Worm (Caenorhabditis elegans) whole organism, mixed stage, embryonic: ENCODE data around the gene W01C8.1.

Experiments used
- M03D4.4 ChIP-seq: sonication (generic microtip); optimal IDR thresholded peaks from 2 replicates; lab custom pipeline; 2017; ENCODE audit warnings: mild to moderate bottlenecking, missing genetic modification characterization, missing compliant biosample characterization
- bed-3 ChIP-seq: fragments of 200-800 bp; sonication (Bioruptor generic); optimal IDR thresholded peaks from 3 replicates; lab custom pipeline; 2018; ENCODE audit warnings: mild to moderate bottlenecking, missing genetic modification characterization, moderate library complexity, missing compliant biosample characterization
- blmp-1 ChIP-seq: fragments of 150-350 bp; optimal IDR thresholded peaks from 2 replicates; lab custom pipeline; 2014; ENCODE audit warnings: missing biosample characterization, missing genetic modification characterization
- ceh-39 ChIP-seq: fragments of 150-350 bp; optimal IDR thresholded peaks from 2 replicates; lab custom pipeline; 2014; ENCODE audit warnings: missing biosample characterization, missing genetic modification characterization
- ceh-43 ChIP-seq: fragments of 200-800 bp; sonication (Bioruptor generic); optimal IDR thresholded peaks from 2 replicates; lab custom pipeline; 2018; ENCODE audit warnings: mild to moderate bottlenecking, missing genetic modification characterization, moderate library complexity, missing compliant biosample characterization
- ceh-83 ChIP-seq: fragments of 200-800 bp; sonication (Bioruptor generic); optimal IDR thresholded peaks from 2 replicates; lab custom pipeline; 2018; ENCODE audit warnings: mild to moderate bottlenecking, missing genetic modification characterization, missing compliant biosample characterization
- cnd-1 ChIP-seq: fragments of 200-800 bp; sonication (Bioruptor generic); optimal IDR thresholded peaks from 2 replicates; lab custom pipeline; 2018; ENCODE audit warnings: mild to moderate bottlenecking, missing genetic modification characterization, missing compliant biosample characterization
- drap-1 ChIP-seq: fragments of 200-800 bp; sonication (Bioruptor generic); optimal IDR thresholded peaks from 3 replicates; lab custom pipeline; 2018; ENCODE audit warnings: mild to moderate bottlenecking, missing genetic modification characterization, missing compliant biosample characterization
- elt-1 ChIP-seq: sonication (generic microtip); optimal IDR thresholded peaks from 2 replicates; lab custom pipeline; 2017; ENCODE audit warnings: missing genetic modification characterization, mild to moderate bottlenecking, missing compliant biosample characterization, antibody characterized with exemption, moderate library complexity, borderline replicate concordance; ENCODE audit not compliant: insufficient read depth
- elt-3 ChIP-seq: fragments of 150-350 bp; optimal IDR thresholded peaks from 2 replicates; lab custom pipeline; 2014; ENCODE audit warnings: missing biosample characterization, missing genetic modification characterization
- flh-1 ChIP-seq: fragments of 200-800 bp; sonication (Bioruptor generic); optimal IDR thresholded peaks from 2 replicates; lab custom pipeline; 2018; ENCODE audit warnings: mild to moderate bottlenecking, missing genetic modification characterization, moderate library complexity, missing compliant biosample characterization
- ham-2 ChIP-seq: fragments of 200-800 bp; sonication (Bioruptor generic); optimal IDR thresholded peaks from 2 replicates; lab custom pipeline; 2018; ENCODE audit warnings: mild to moderate bottlenecking, missing genetic modification characterization, missing compliant biosample characterization
- hlh-1 ChIP-seq: fragments of 150-350 bp; optimal IDR thresholded peaks from 2 replicates; lab custom pipeline; 2014; ENCODE audit warnings: missing biosample characterization, missing genetic modification reagents, missing genetic modification characterization
- lin-13 ChIP-seq: fragments of 150-350 bp; optimal IDR thresholded peaks from 2 replicates; lab custom pipeline; 2014; ENCODE audit warnings: missing biosample characterization, missing genetic modification characterization
- lin-32 ChIP-seq: fragments of 200-800 bp; sonication (Bioruptor generic); optimal IDR thresholded peaks from 2 replicates; lab custom pipeline; 2018; ENCODE audit warnings: mild to moderate bottlenecking, missing genetic modification characterization, missing compliant biosample characterization
- lsy-2 ChIP-seq: fragments of 150-350 bp; optimal IDR thresholded peaks from 2 replicates; lab custom pipeline; 2014; ENCODE audit warnings: missing biosample characterization, missing genetic modification characterization
- mab-5 ChIP-seq: fragments of 150-350 bp; optimal IDR thresholded peaks from 2 replicates; lab custom pipeline; 2014; ENCODE audit warnings: missing biosample characterization, missing genetic modification characterization
- mep-1 ChIP-seq: fragments of 150-350 bp; optimal IDR thresholded peaks from 2 replicates; lab custom pipeline; 2017; ENCODE audit warnings: missing biosample characterization, missing genetic modification reagents, missing genetic modification characterization, inconsistent platforms
- mls-2 ChIP-seq: sonication (generic microtip); optimal IDR thresholded peaks from 2 replicates; lab custom pipeline; 2016; ENCODE audit warnings: mild to moderate bottlenecking, missing genetic modification characterization, moderate library complexity, missing compliant biosample characterization
- nhr-12 ChIP-seq: fragments of 150-350 bp; optimal IDR thresholded peaks from 2 replicates; lab custom pipeline; 2014; ENCODE audit warnings: missing biosample characterization, missing genetic modification characterization
- nhr-2 ChIP-seq: fragments of 150-350 bp; optimal IDR thresholded peaks from 2 replicates; lab custom pipeline; 2014; ENCODE audit warnings: missing biosample characterization, missing genetic modification characterization
- nhr-237 ChIP-seq: fragments of 150-350 bp; optimal IDR thresholded peaks from 2 replicates; lab custom pipeline; 2014; ENCODE audit warnings: missing biosample characterization, missing genetic modification characterization
- nhr-28 ChIP-seq: fragments of 150-350 bp; optimal IDR thresholded peaks from 2 replicates; lab custom pipeline; 2014; ENCODE audit warnings: missing biosample characterization, missing genetic modification characterization
- nhr-76 ChIP-seq: sonication (generic microtip); optimal IDR thresholded peaks from 2 replicates; lab custom pipeline; 2017; ENCODE audit warnings: missing biosample characterization, missing genetic modification characterization
- sptf-1 ChIP-seq: sonication (generic microtip); optimal IDR thresholded peaks from 2 replicates; lab custom pipeline; 2017; ENCODE audit warnings: mild to moderate bottlenecking, missing genetic modification characterization, moderate library complexity, missing compliant biosample characterization
- tbx-8 ChIP-seq: fragments of 200-800 bp; sonication (Bioruptor generic); optimal IDR thresholded peaks from 2 replicates; lab custom pipeline; 2018; ENCODE audit warnings: mild to moderate bottlenecking, missing genetic modification characterization, moderate library complexity, missing compliant biosample characterization
- unc-120 ChIP-seq: sonication (generic microtip); optimal IDR thresholded peaks from 2 replicates; lab custom pipeline; 2017; ENCODE audit warnings: missing genetic modification characterization, missing compliant biosample characterization; ENCODE audit not compliant: poor library complexity, severe bottlenecking
- unc-39 ChIP-seq: fragments of 150-350 bp; optimal IDR thresholded peaks from 2 replicates; lab custom pipeline; 2014; ENCODE audit warnings: missing biosample characterization, missing genetic modification characterization
- zip-8 ChIP-seq: fragments of 150-350 bp; optimal IDR thresholded peaks from 2 replicates; lab custom pipeline; 2014; ENCODE audit warnings: missing biosample characterization, missing genetic modification characterization

The W01C8.1 gene

ce11 chrX:5686065-5686464 is 6.1 kb upstream of the W01C8.1 start, which contains the start of gene set-20 (continued):
- TF ChIP-seq flh-1 = no peak

DNA sequence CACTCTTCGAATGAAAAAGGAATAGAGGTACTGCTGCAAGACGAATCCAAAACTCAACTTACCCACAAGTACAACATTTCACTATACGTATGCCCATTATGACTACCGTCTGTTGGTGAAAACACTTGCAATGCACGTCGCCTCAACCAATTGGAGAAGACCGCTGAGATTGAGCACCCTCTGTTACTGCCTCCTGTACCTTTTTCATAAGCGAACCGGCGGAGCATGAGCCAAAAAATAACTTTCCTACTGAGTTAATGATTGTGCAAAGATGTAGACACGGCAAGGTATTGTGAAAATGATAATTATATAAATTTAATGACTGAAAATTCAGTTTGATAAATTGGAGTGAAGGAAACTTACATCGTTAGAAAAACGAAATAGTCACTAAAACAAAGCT is 3.1 kb upstream of the W01C8.1 start:
- TF ChIP-seq elt-3 (tag; lab: Kevin White, UChicago) (no peak), nhr-237 (tag; lab: Kevin White, UChicago) (no peak), bed-3 (GFP tag; lab: Kevin White, UChicago) (no peak), ham-2 (GFP tag; lab: Kevin White, UChicago) (no peak), mep-1 (tag; lab: Kevin White, UChicago) (no peak), blmp-1 (tag; lab: Kevin White, UChicago) (no peak), M03D4.4 (no peak), drap-1 (GFP tag; lab: Kevin White, UChicago) (no peak), lin-32 (GFP tag; lab: Kevin White, UChicago) (no peak), nhr-76 (no peak), ceh-83 (GFP tag; lab: Kevin White, UChicago) (no peak), tbx-8 (GFP tag; lab: Kevin White, UChicago) (no peak), nhr-28 (tag; lab: Kevin White, UChicago) (no peak), ceh-39 (tag; lab: Kevin White, UChicago) (no peak), zip-8 (tag; lab: Kevin White, UChicago) (no peak), mls-2 (no peak), lin-13 (tag; lab: Kevin White, UChicago) (no peak), unc-120 (tag; lab: Kevin White, UChicago) (no peak)

DNA sequence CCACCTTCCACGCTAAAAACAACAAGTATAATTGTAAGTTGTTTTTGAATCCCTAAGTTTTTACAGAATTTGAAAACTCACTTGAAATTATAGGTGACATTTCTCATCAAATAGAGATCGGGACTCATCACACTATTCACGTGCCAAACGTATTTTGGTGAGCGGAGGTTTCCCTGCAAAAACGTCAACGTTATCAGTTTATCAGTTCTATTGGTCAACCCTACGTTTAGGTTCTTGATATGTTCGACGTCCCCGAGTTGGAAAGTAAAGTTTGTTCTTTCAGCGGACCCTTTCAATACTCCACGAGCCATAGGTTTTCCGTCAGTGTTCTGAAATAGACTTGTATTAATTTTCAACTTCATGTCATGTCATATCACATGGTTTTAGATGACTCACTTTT is 3.2 kb downstream of the W01C8.1 start:
- no peak for TF ChIP-seq drap-1 (GFP tag; lab: Kevin White, UChicago)
- TF ChIP-seq mep-1 (tag; lab: Kevin White, UChicago) = no peak
- no peak for TF ChIP-seq sptf-1 (tag; lab: Kevin White, UChicago)
- TF ChIP-seq zip-8 (tag; lab: Kevin White, UChicago) = no peak
- no peak for TF ChIP-seq nhr-2 (tag; lab: Kevin White, UChicago)
- no peak for TF ChIP-seq hlh-1 (tag; lab: Kevin White, UChicago)
- TF ChIP-seq lin-13 (tag; lab: Kevin White, UChicago) = no peak
- TF ChIP-seq mab-5 (tag; lab: Kevin White, UChicago) = no peak
- TF ChIP-seq, all 35 proteins: peak for 0

DNA sequence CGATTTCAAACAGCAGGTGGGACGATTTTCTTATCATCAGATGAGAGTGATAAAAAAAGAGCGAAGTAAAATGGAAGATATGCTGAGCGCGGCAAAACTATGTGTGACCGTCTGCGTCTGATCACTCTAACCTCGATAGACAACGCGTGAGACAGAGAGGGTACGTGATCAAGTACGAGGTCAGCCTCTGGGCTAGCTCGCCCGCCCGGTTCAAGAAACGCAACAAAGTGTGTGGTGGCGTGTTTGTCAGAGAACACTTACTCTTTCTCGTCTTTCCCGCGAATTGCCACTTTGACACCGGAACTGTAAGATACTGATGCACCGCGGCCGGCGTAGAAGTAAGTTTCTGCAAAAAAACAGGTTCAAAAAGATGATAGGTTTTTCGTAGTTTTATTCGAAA is 4.0 kb downstream of the W01C8.1 start:
- TF ChIP-seq nhr-2 (tag; lab: Kevin White, UChicago) (peak; percentile 23), unc-39 (tag; lab: Kevin White, UChicago) (no peak), ceh-43 (no peak), drap-1 (GFP tag; lab: Kevin White, UChicago) (no peak), elt-1 (tag; lab: Kevin White, UChicago) (peak; percentile 39), ham-2 (GFP tag; lab: Kevin White, UChicago) (peak; percentile 11), lsy-2 (no peak)

- TF ChIP-seq nhr-28 (tag; lab: Kevin White, UChicago) (no peak), elt-3 (tag; lab: Kevin White, UChicago) (no peak), sptf-1 (tag; lab: Kevin White, UChicago) (no peak), zip-8 (tag; lab: Kevin White, UChicago) (no peak), ceh-43 (no peak), lin-32 (GFP tag; lab: Kevin White, UChicago) (no peak), hlh-1 (tag; lab: Kevin White, UChicago) (no peak), M03D4.4 (no peak), drap-1 (GFP tag; lab: Kevin White, UChicago) (no peak), unc-39 (tag; lab: Kevin White, UChicago) (no peak), nhr-237 (tag; lab: Kevin White, UChicago) (no peak), nhr-12 (no peak)
Observed at ce11 chrX:5697208-5697607, 5.0 kb downstream of the W01C8.1 start, which contains the start of gene W01C8.5. Gene W01C8.5 (minus strand): TSS chrX:5697308.

DNA sequence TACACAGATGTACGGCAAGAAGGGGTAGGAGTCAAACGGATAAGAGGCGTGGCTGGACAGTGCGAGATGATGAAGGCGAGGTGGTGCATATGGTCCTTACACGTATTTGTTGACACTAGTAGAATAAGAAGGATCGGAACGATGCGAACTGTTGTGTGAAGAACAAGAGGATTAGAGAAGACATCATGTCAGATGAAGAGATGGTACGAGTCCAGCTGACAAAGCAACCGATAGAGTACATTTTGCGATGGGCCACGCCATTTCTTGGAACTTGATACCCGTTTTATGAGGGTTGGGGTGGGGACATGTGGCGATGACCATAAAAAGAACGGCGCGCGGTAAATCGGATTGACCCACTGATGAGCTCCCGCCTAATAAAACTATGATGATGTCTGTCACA is 6.2 kb downstream of the W01C8.1 start:
- TF ChIP-seq nhr-76 (no peak), cnd-1 (tag; lab: Kevin White, UChicago) (peak; percentile 53)
